Fruit fly (Drosophila melanogaster): Measurements from ENCODE around the gene skl.

Gene skl

dm6 chr3L:18460987-18461403, 21.3 kb upstream of the skl start, which contains the start of gene CG32196 (continued):
- peak; percentile 71 for TF ChIP-seq CG4328 (GFP tag; optimal IDR thresholded peaks at IDR 0.05)
- no peak for TF ChIP-seq CG16779 (GFP tag; IDR thresholded peaks at IDR 0.05)
- peak; percentile 56 for TF ChIP-seq CG12219 (GFP tag; optimal IDR thresholded peaks at IDR 0.05)
- peak; percentile 56; the same call in 1 of the 3 replicates for TF ChIP-seq CG11560 (tag; IDR thresholded peaks at IDR 0.05)
- TF ChIP-seq zfh2 (GFP tag; optimal IDR thresholded peaks at IDR 0.05), result peak; percentile 30
- TF ChIP-seq Trl (optimal IDR thresholded peaks at IDR 0.05), result no peak
- no peak for TF ChIP-seq Trl (GFP tag; optimal IDR thresholded peaks at IDR 0.05)
- peak; percentile 81 for TF ChIP-seq tap (tag; optimal IDR thresholded peaks at IDR 0.05)
- no peak for TF ChIP-seq CG15073 (GFP tag; optimal IDR thresholded peaks at IDR 0.05)
- no peak for TF ChIP-seq CG15479 (GFP tag; optimal IDR thresholded peaks at IDR 0.05)
- no peak for TF ChIP-seq hbn (GFP tag; IDR thresholded peaks at IDR 0.05; ENCODE audit: partially characterized antibody)
- TF ChIP-seq Dll (GFP tag; IDR thresholded peaks at IDR 0.05; ENCODE audit: partially characterized antibody), result peak; percentile 6; the same call in 1 of the 4 replicates
- no peak for TF ChIP-seq CG1832 (GFP tag; optimal IDR thresholded peaks at IDR 0.05)
- TF ChIP-seq cg (GFP tag; optimal IDR thresholded peaks at IDR 0.05), result no peak
- peak; percentile 59 for TF ChIP-seq Taf1 (GFP tag; IDR thresholded peaks at IDR 0.05)
- no peak for TF ChIP-seq pros (GFP tag; optimal IDR thresholded peaks at IDR 0.05)
- no peak for TF ChIP-seq HLH54F (GFP tag; optimal IDR thresholded peaks at IDR 0.05)
- TF ChIP-seq CG11696 (GFP tag; IDR thresholded peaks at IDR 0.05), result peak; percentile 52; the same call in 1 of the 2 replicates
- TF ChIP-seq oc (tag; optimal IDR thresholded peaks at IDR 0.05), result peak; percentile 86
- no peak for TF ChIP-seq Elba2 (GFP tag; optimal IDR thresholded peaks at IDR 0.05)
- no peak for TF ChIP-seq CG12071 (GFP tag; optimal IDR thresholded peaks at IDR 0.05)
- TF ChIP-seq lbe (GFP tag; optimal IDR thresholded peaks at IDR 0.05), result no peak
- no peak for TF ChIP-seq fru (optimal IDR thresholded peaks at IDR 0.05)
- TF ChIP-seq dan (GFP tag; IDR thresholded peaks at IDR 0.05), result no peak
- no peak for TF ChIP-seq shn (GFP tag; optimal IDR thresholded peaks at IDR 0.05)
- peak; percentile 59 for TF ChIP-seq Dref (GFP tag; IDR thresholded peaks at IDR 0.05)
- TF ChIP-seq Oli (tag; optimal IDR thresholded peaks at IDR 0.05), result peak; percentile 88
- peak; percentile 59 for TF ChIP-seq kah (GFP tag; optimal IDR thresholded peaks at IDR 0.05)
- TF ChIP-seq gem (tag; optimal IDR thresholded peaks at IDR 0.05), result peak; percentile 97
- no peak for TF ChIP-seq HLHmδ (GFP tag; optimal IDR thresholded peaks at IDR 0.05)
- peak; percentile 86 for TF ChIP-seq CG10147 (GFP tag; optimal IDR thresholded peaks at IDR 0.05)
- TF ChIP-seq nmo (GFP tag; optimal IDR thresholded peaks at IDR 0.05), result peak; percentile 95
- TF ChIP-seq sr (GFP tag; IDR thresholded peaks at IDR 0.05), result no peak
- peak; percentile 29 for TF ChIP-seq CG10431 (GFP tag; optimal IDR thresholded peaks at IDR 0.05)
- TF ChIP-seq CG17359 (tag; optimal IDR thresholded peaks at IDR 0.05), result peak; percentile 87
- TF ChIP-seq sna (GFP tag; IDR thresholded peaks at IDR 0.05; ENCODE audit: partially characterized antibody), result no peak
- TF ChIP-seq CG11085 (GFP tag; IDR thresholded peaks at IDR 0.05), result peak; percentile 89
- no peak for TF ChIP-seq CG6791 (GFP tag; IDR thresholded peaks at IDR 0.05; ENCODE audit: partially characterized antibody)
- 0 out of 2 replicates have a peak, but pooled peaks have one; percentile 12 for TF ChIP-seq Lim3 (GFP tag; IDR thresholded peaks at IDR 0.05)
- peak; percentile 58 for TF ChIP-seq CG6854 (GFP tag; optimal IDR thresholded peaks at IDR 0.05)
- peak; percentile 88 for TF ChIP-seq Hmr (GFP tag; optimal IDR thresholded peaks at IDR 0.05)
- no peak for TF ChIP-seq Ets97D (GFP tag; optimal IDR thresholded peaks at IDR 0.05)
- TF ChIP-seq CG8478 (optimal IDR thresholded peaks at IDR 0.05), result no peak
- peak; percentile 68 for TF ChIP-seq CG18011 (GFP tag; optimal IDR thresholded peaks at IDR 0.05)
- TF ChIP-seq br (optimal IDR thresholded peaks at IDR 0.05), result no peak
- TF ChIP-seq Max (GFP tag; optimal IDR thresholded peaks at IDR 0.05), result no peak
- peak; percentile 69 for TF ChIP-seq Ravus (GFP tag; IDR thresholded peaks at IDR 0.05)
- peak; percentile 80 for TF ChIP-seq CG8281 (tag; optimal IDR thresholded peaks at IDR 0.05)
- TF ChIP-seq CG31441 (GFP tag; IDR thresholded peaks at IDR 0.05), result peak; percentile 90
- TF ChIP-seq usp (GFP tag; optimal IDR thresholded peaks at IDR 0.05), result no peak
- peak; percentile 76 for TF ChIP-seq salm (tag; optimal IDR thresholded peaks at IDR 0.05)
- TF ChIP-seq CG7786 (GFP tag; optimal IDR thresholded peaks at IDR 0.05), result no peak

All from whole organism, embryonic.